Fruit fly (Drosophila melanogaster) whole organism, embryonic: ENCODE data around the gene Cyp6v1.

Source experiments
- Asciz ChIP-seq: fragments of 200-800 bp; sonication (Bioruptor generic); optimal IDR thresholded peaks from 2 replicates; lab custom pipeline; 2017; ENCODE audit warnings: missing biosample characterization, mild to moderate bottlenecking, missing genetic modification characterization, missing genetic modification reagents
- CG10147 ChIP-seq: fragments of 200-800 bp; sonication (Bioruptor generic); optimal IDR thresholded peaks from 2 replicates; lab custom pipeline; 2019; ENCODE audit warnings: missing biosample characterization, mild to moderate bottlenecking, missing genetic modification characterization, moderate library complexity
- CG10366 ChIP-seq: fragments of 200-800 bp; sonication (Bioruptor generic); IDR thresholded peaks from 2 replicates; pipeline ENCODE4 v1.3.6; 2022; ENCODE audit warnings: missing biosample characterization, missing genetic modification characterization
- CG12104 ChIP-seq: fragments of 200-800 bp; sonication (Bioruptor generic); optimal IDR thresholded peaks from 3 replicates; lab custom pipeline; 2016; ENCODE audit warnings: missing biosample characterization, missing genetic modification characterization
- CG12659 ChIP-seq: fragments of 200-800 bp; sonication (Bioruptor generic); optimal IDR thresholded peaks from 3 replicates; lab custom pipeline; 2017; ENCODE audit warnings: mild to moderate bottlenecking, missing biosample characterization, missing genetic modification reagents, missing genetic modification characterization
- CG1602 ChIP-seq: fragments of 200-800 bp; sonication (Bioruptor generic); optimal IDR thresholded peaks from 3 replicates; lab custom pipeline; 2016; ENCODE audit warnings: missing biosample characterization, missing genetic modification characterization
- CG17359 ChIP-seq: fragments of 200-800 bp; sonication (Bioruptor generic); optimal IDR thresholded peaks from 3 replicates; lab custom pipeline; 2018; ENCODE audit warnings: missing biosample characterization, mild to moderate bottlenecking, missing genetic modification characterization, moderate library complexity
- CG18011 ChIP-seq: fragments of 200-800 bp; sonication (Bioruptor generic); optimal IDR thresholded peaks from 2 replicates; lab custom pipeline; 2017; ENCODE audit warnings: missing biosample characterization, missing genetic modification characterization, mild to moderate bottlenecking, moderate library complexity, missing genotype
- CG2129 ChIP-seq: fragments of 200-800 bp; sonication (Bioruptor generic); IDR thresholded peaks from 2 replicates; pipeline ENCODE4 v1.3.6; 2022; ENCODE audit warnings: missing biosample characterization, missing genetic modification characterization; ENCODE audit not compliant: partially characterized antibody
- CG31365 ChIP-seq: fragments of 200-800 bp; sonication (Bioruptor generic); optimal IDR thresholded peaks from 2 replicates; lab custom pipeline; 2018; ENCODE audit warnings: missing biosample characterization, mild to moderate bottlenecking, missing genetic modification characterization
- CG4282 ChIP-seq: fragments of 200-800 bp; sonication (Bioruptor generic); optimal IDR thresholded peaks from 2 replicates; lab custom pipeline; 2016; ENCODE audit warnings: missing biosample characterization, missing genetic modification characterization
- CG6272 ChIP-seq: fragments of 200-800 bp; sonication (Bioruptor generic); IDR thresholded peaks from 2 replicates; pipeline ENCODE4 v1.3.6; 2022; ENCODE audit warnings: missing biosample characterization, missing genetic modification characterization
- CG6654 ChIP-seq: fragments of 200-800 bp; sonication (Bioruptor generic); optimal IDR thresholded peaks from 2 replicates; lab custom pipeline; 2017; ENCODE audit warnings: missing biosample characterization, mild to moderate bottlenecking, missing genetic modification characterization
- CG7271 ChIP-seq: fragments of 200-800 bp; sonication (Bioruptor generic); optimal IDR thresholded peaks from 2 replicates; lab custom pipeline; 2018; ENCODE audit warnings: missing biosample characterization, mild to moderate bottlenecking, missing genetic modification characterization, moderate library complexity
- CG9437 ChIP-seq: fragments of 200-800 bp; sonication (Bioruptor generic); optimal IDR thresholded peaks from 2 replicates; lab custom pipeline; 2018; ENCODE audit warnings: missing biosample characterization, mild to moderate bottlenecking, missing genetic modification characterization
- CrebB ChIP-seq: fragments of 200-800 bp; sonication (Bioruptor generic); optimal IDR thresholded peaks from 3 replicates; lab custom pipeline; 2018; ENCODE audit warnings: missing biosample characterization, mild to moderate bottlenecking, missing genetic modification characterization
- D ChIP-seq, 2 experiments: fragments of 200-800 bp in 1 of 2; fragments of >200 bp in 1 of 2; sonication (Bioruptor generic) in 1 of 2; optimal IDR thresholded peaks; 2 replicates in 1 of 2; 3 replicates in 1 of 2; lab custom pipeline; 2017; ENCODE audit warnings: mild to moderate bottlenecking in 1 of 2, missing biosample characterization in 1 of 2, missing genetic modification characterization in 1 of 2, missing genetic modification reagents in 1 of 2
- Fer1 ChIP-seq: fragments of 200-800 bp; sonication (Bioruptor generic); optimal IDR thresholded peaks from 2 replicates; lab custom pipeline; 2017; ENCODE audit warnings: missing biosample characterization, mild to moderate bottlenecking, missing genetic modification characterization
- Hand ChIP-seq: fragments of 200-800 bp; sonication (Bioruptor generic); optimal IDR thresholded peaks from 2 replicates; lab custom pipeline; 2017; ENCODE audit warnings: mild to moderate bottlenecking, missing biosample characterization, missing genetic modification reagents, missing genetic modification characterization
- Hr51 ChIP-seq, 2 experiments: fragments of 200-800 bp; sonication (Bioruptor generic); optimal IDR thresholded peaks; 2 replicates in 1 of 2; 3 replicates in 1 of 2; lab custom pipeline; 2016 to 2018; ENCODE audit warnings: missing biosample characterization in 2 of 2, missing genetic modification characterization in 2 of 2, mild to moderate bottlenecking in 1 of 2, moderate library complexity in 1 of 2
- Nf-YA ChIP-seq: fragments of 200-800 bp; sonication (Bioruptor generic); IDR thresholded peaks from 2 replicates; pipeline ENCODE4 v1.3.6; 2022; ENCODE audit warnings: missing biosample characterization, missing genetic modification characterization
- Rfx ChIP-seq: fragments of 200-800 bp; sonication (Bioruptor generic); IDR thresholded peaks from 2 replicates; pipeline ENCODE4 v1.3.6; 2022; ENCODE audit warnings: missing biosample characterization, missing genetic modification characterization
- Xbp1 ChIP-seq: fragments of 200-800 bp; sonication (Bioruptor generic); optimal IDR thresholded peaks from 3 replicates; lab custom pipeline; 2016; ENCODE audit warnings: missing biosample characterization, mild to moderate bottlenecking, missing genetic modification characterization
- Xrp1 ChIP-seq: fragments of 200-800 bp; sonication (Bioruptor generic); IDR thresholded peaks from 2 replicates; pipeline ENCODE4 v1.3.6; 2022; ENCODE audit warnings: missing biosample characterization, missing genetic modification characterization
- crp ChIP-seq, 2 experiments: fragments of 200-800 bp; sonication (Bioruptor generic); optimal IDR thresholded peaks; 2 replicates in 1 of 2; 3 replicates in 1 of 2; lab custom pipeline; 2017; ENCODE audit warnings: missing biosample characterization in 2 of 2, missing genetic modification characterization in 2 of 2, mild to moderate bottlenecking in 1 of 2, moderate library complexity in 1 of 2
- dmrt11E ChIP-seq: fragments of 200-800 bp; sonication (Bioruptor generic); optimal IDR thresholded peaks from 3 replicates; lab custom pipeline; 2018; ENCODE audit warnings: missing biosample characterization, mild to moderate bottlenecking, missing genetic modification characterization, moderate library complexity
- ewg ChIP-seq: fragments of 200-800 bp; sonication (Bioruptor generic); optimal IDR thresholded peaks from 3 replicates; lab custom pipeline; 2017; ENCODE audit warnings: mild to moderate bottlenecking, missing biosample characterization, missing genetic modification reagents, missing genetic modification characterization
- fd102C ChIP-seq: fragments of 200-800 bp; sonication (Bioruptor generic); optimal IDR thresholded peaks from 2 replicates; lab custom pipeline; 2018; ENCODE audit warnings: missing biosample characterization, mild to moderate bottlenecking, missing genetic modification characterization, moderate library complexity
- ind ChIP-seq: fragments of 200-800 bp; sonication (Bioruptor generic); optimal IDR thresholded peaks from 3 replicates; lab custom pipeline; 2016; ENCODE audit warnings: missing biosample characterization, missing genetic modification characterization
- jigr1 ChIP-seq: fragments of 200-800 bp; sonication (Bioruptor generic); IDR thresholded peaks from 3 replicates; pipeline ENCODE4 v1.3.6; 2022; ENCODE audit warnings: missing biosample characterization, missing genetic modification characterization
- lola ChIP-seq, 3 experiments: fragments of >200 bp in 2 of 3; fragments of 200-800 bp in 1 of 3; sonication (Bioruptor generic) in 1 of 3; optimal IDR thresholded peaks; 2 replicates each; lab custom pipeline; 2017 to 2019; ENCODE audit warnings: missing biosample characterization in 3 of 3, missing genetic modification characterization in 3 of 3, mild to moderate bottlenecking in 1 of 3, moderate library complexity in 1 of 3
- onecut ChIP-seq: fragments of 200-800 bp; sonication (Bioruptor generic); IDR thresholded peaks from 2 replicates; pipeline ENCODE4 v1.3.6; 2022; ENCODE audit warnings: missing biosample characterization, missing genetic modification characterization
- prd ChIP-seq, 3 experiments: fragments of >200 bp in 2 of 3; fragments of 200-800 bp in 1 of 3; sonication (Bioruptor generic) in 1 of 3; optimal IDR thresholded peaks in 2 of 3; IDR thresholded peaks in 1 of 3; 2 replicates in 2 of 3; 3 replicates in 1 of 3; pipeline versions ENCODE4 v1.3.6 to Lab custom; 2017 to 2022; ENCODE audit warnings: missing biosample characterization in 1 of 3, missing genetic modification characterization in 1 of 3
- pros ChIP-seq: fragments of 200-800 bp; sonication (Bioruptor generic); optimal IDR thresholded peaks from 3 replicates; lab custom pipeline; 2019; ENCODE audit warnings: missing biosample characterization, mild to moderate bottlenecking, missing genetic modification characterization, moderate library complexity
- sd ChIP-seq: fragments of 200-800 bp; sonication (Bioruptor generic); optimal IDR thresholded peaks from 3 replicates; lab custom pipeline; 2018; ENCODE audit warnings: missing biosample characterization, mild to moderate bottlenecking, missing genetic modification characterization, moderate library complexity
- sens ChIP-seq: fragments of 200-800 bp; sonication (Bioruptor generic); peaks from one replicate; lab custom pipeline; 2016; ENCODE audit warnings: missing biosample characterization, missing genetic modification characterization
- shn ChIP-seq: fragments of 200-800 bp; sonication (Bioruptor generic); optimal IDR thresholded peaks from 3 replicates; lab custom pipeline; 2016; ENCODE audit warnings: missing biosample characterization, missing genetic modification characterization
- sr ChIP-seq: fragments of 200-800 bp; sonication (Bioruptor generic); IDR thresholded peaks from 3 replicates; pipeline ENCODE4 v1.3.6; 2022; ENCODE audit warnings: missing biosample characterization, missing genetic modification characterization
- stwl ChIP-seq: fragments of 200-800 bp; sonication (Bioruptor generic); optimal IDR thresholded peaks from 3 replicates; lab custom pipeline; 2018; ENCODE audit warnings: missing biosample characterization, mild to moderate bottlenecking, missing genetic modification characterization, moderate library complexity
- sug ChIP-seq: fragments of 200-800 bp; optimal IDR thresholded peaks from 2 replicates; lab custom pipeline; 2019; ENCODE audit warnings: missing biosample characterization, mild to moderate bottlenecking, missing genetic modification characterization, moderate library complexity
- tap ChIP-seq: fragments of 200-800 bp; optimal IDR thresholded peaks from 3 replicates; lab custom pipeline; 2019; ENCODE audit warnings: missing biosample characterization, mild to moderate bottlenecking, missing genetic modification characterization, moderate library complexity
- tna ChIP-seq: fragments of 200-800 bp; sonication (Bioruptor generic); IDR thresholded peaks from 2 replicates; pipeline ENCODE4 v1.3.6; 2022; ENCODE audit warnings: missing biosample characterization, missing genetic modification characterization; ENCODE audit not compliant: partially characterized antibody
- vvl ChIP-seq: fragments of 200-800 bp; sonication (Bioruptor generic); IDR thresholded peaks from 2 replicates; pipeline ENCODE4 v1.3.6; 2022; ENCODE audit warnings: missing biosample characterization, missing genetic modification characterization
- wek ChIP-seq: fragments of 200-800 bp; sonication (Bioruptor generic); optimal IDR thresholded peaks from 3 replicates; lab custom pipeline; 2018; ENCODE audit warnings: missing biosample characterization, mild to moderate bottlenecking, missing genetic modification characterization, moderate library complexity
- zen ChIP-seq: fragments of 200-800 bp; sonication (Bioruptor generic); optimal IDR thresholded peaks from 3 replicates; lab custom pipeline; 2018; ENCODE audit warnings: missing biosample characterization, mild to moderate bottlenecking, missing genetic modification characterization, moderate library complexity
- zfh1 ChIP-seq: fragments of 200-800 bp; sonication (Bioruptor generic); IDR thresholded peaks from 3 replicates; pipeline ENCODE4 v1.3.6; 2022; ENCODE audit warnings: missing biosample characterization, missing genetic modification characterization

Gene Cyp6v1

DNA sequence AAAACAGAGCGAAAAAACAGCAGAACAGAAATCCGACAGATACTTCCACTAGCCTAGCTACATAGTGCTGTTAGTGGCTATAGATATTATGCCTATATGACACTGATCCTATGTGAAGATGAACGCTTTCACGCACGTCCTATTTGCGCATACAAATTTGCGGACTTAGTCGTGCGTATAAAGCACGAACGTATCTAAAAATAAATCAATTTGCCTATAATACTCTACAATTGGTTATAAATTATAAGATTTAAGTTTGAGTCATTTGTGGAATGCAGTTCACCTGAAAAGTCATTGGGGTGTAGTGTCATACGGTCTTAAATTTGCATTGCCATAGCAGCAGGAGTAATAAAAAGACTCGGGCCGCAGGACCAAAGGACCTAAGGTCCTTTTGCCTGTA is 4.6 kb upstream of the Cyp6v1 start (continued):
- no peak for TF ChIP-seq sr (GFP tag; lab: Robert Waterston, UW)
- peak; percentile 42 for TF ChIP-seq zen (tag; lab: Kevin White, UChicago)
- 0 out of 3 replicates have a peak, but pooled peaks have one; percentile 30 for TF ChIP-seq zfh1
- no peak for TF ChIP-seq stwl (tag; lab: Kevin White, UChicago)
- TF ChIP-seq ind (GFP tag; lab: Kevin White, UChicago), result no peak
- TF ChIP-seq prd (optimal IDR thresholded peaks at IDR 0.05; lab: Kevin White, UChicago), result no peak
- TF ChIP-seq prd (GFP tag; IDR thresholded peaks at IDR 0.05; lab: Robert Waterston, UW), result peak; percentile 48; the same call in 2 of the 3 replicates
- no peak for TF ChIP-seq Xbp1 (GFP tag; lab: Kevin White, UChicago)
- TF ChIP-seq dmrt11E (tag; lab: Kevin White, UChicago), result peak; percentile 37
- no peak for TF ChIP-seq vvl (GFP tag; lab: Robert Waterston, UW)
- peak in 1 of 3 experiments; percentile 31 for TF ChIP-seq lola (GFP tag; optimal IDR thresholded peaks at IDR 0.05; lab: Kevin White, UChicago)
- TF ChIP-seq Xrp1 (GFP tag; lab: Robert Waterston, UW), result 0 out of 2 replicates have a peak, but pooled peaks have one; percentile 19
- TF ChIP-seq Nf-YA (GFP tag; lab: Robert Waterston, UW), result no peak
- TF ChIP-seq sens (GFP tag; lab: Kevin White, UChicago), result peak; percentile 63
- TF ChIP-seq CG7271 (tag; lab: Kevin White, UChicago), result peak; percentile 33
- no peak for TF ChIP-seq CG9437 (GFP tag; lab: Kevin White, UChicago)

- TF ChIP-seq crp (GFP tag; optimal IDR thresholded peaks at IDR 0.05; lab: Kevin White, UChicago) (peak in 1 of 2 experiments; percentile 21), D (optimal IDR thresholded peaks at IDR 0.05; lab: Kevin White, UChicago) (no peak), D (GFP tag; optimal IDR thresholded peaks at IDR 0.05; lab: Kevin White, UChicago) (peak; percentile 79), tap (tag; lab: Kevin White, UChicago) (peak; percentile 64), stwl (tag; lab: Kevin White, UChicago) (peak; percentile 11), CG6272 (peak; percentile 70), pros (GFP tag; lab: Kevin White, UChicago) (peak; percentile 9), tna (no peak), Asciz (GFP tag; lab: Kevin White, UChicago) (peak; percentile 81), CG18011 (GFP tag; lab: Kevin White, UChicago) (peak; percentile 38), CG17359 (peak; percentile 76), prd (optimal IDR thresholded peaks at IDR 0.05; lab: Kevin White, UChicago) (no peak), prd (GFP tag; IDR thresholded peaks at IDR 0.05; lab: Robert Waterston, UW) (peak; percentile 95), Rfx (peak; percentile 73), fd102C (peak; percentile 83), zen (tag; lab: Kevin White, UChicago) (peak; percentile 80), CG10147 (GFP tag; lab: Kevin White, UChicago) (no peak), sd (tag; lab: Kevin White, UChicago) (no peak), CG4282 (GFP tag; lab: Kevin White, UChicago) (peak; percentile 43), CG2129 (GFP tag; lab: Robert Waterston, UW) (no peak), CG10366 (peak; percentile 79), CG31365 (peak; percentile 61), Fer1 (GFP tag; lab: Kevin White, UChicago) (no peak), jigr1 (GFP tag; lab: Robert Waterston, UW) (peak; percentile 71; the same call in 1 of the 3 replicates), Hr51 (GFP tag; optimal IDR thresholded peaks at IDR 0.05; lab: Kevin White, UChicago) (peak; percentile 59 to 62), sug (tag; lab: Kevin White, UChicago) (peak; percentile 3), CG1602 (GFP tag; lab: Kevin White, UChicago) (peak; percentile 74), onecut (GFP tag; lab: Robert Waterston, UW) (peak; percentile 80), Hand (GFP tag; lab: Kevin White, UChicago) (no peak), ewg (GFP tag; lab: Kevin White, UChicago) (peak; percentile 73), wek (GFP tag; lab: Kevin White, UChicago) (peak; percentile 55), shn (GFP tag; lab: Kevin White, UChicago) (peak; percentile 45), CrebB (tag; lab: Kevin White, UChicago) (peak; percentile 55), CG6654 (GFP tag; lab: Kevin White, UChicago) (peak; percentile 48), CG12659 (GFP tag; lab: Kevin White, UChicago) (peak; percentile 48), CG12104 (peak; percentile 59)
These were observed 1.9 kb upstream of the Cyp6v1 start for dm6 chrX:20654954-20655391.
